Fruit fly (Drosophila melanogaster) Kc167 (cell line): ENCODE results near the gene by.

Source experiments
- Myc ChIP-seq: fragments of >200 bp; optimal IDR thresholded peaks from 2 replicates; lab custom pipeline; 2017; ENCODE audit warnings: missing external identifiers
- Sin3A ChIP-seq: fragments of >200 bp; optimal IDR thresholded peaks from 2 replicates; lab custom pipeline; 2018; ENCODE audit warnings: missing external identifiers
- h ChIP-seq: fragments of >200 bp; optimal IDR thresholded peaks from 3 replicates; lab custom pipeline; 2018; ENCODE audit warnings: missing external identifiers
- insv ChIP-seq: fragments of >200 bp; optimal IDR thresholded peaks from 3 replicates; lab custom pipeline; 2018; ENCODE audit warnings: missing external identifiers
- psq ChIP-seq: fragments of >200 bp; optimal IDR thresholded peaks from 2 replicates; lab custom pipeline; 2017; ENCODE audit warnings: missing external identifiers
- ttk ChIP-seq: sonication (Bioruptor generic); optimal IDR thresholded peaks from 2 replicates; lab custom pipeline; 2017; ENCODE audit warnings: missing external identifiers

Gene by

DNA sequence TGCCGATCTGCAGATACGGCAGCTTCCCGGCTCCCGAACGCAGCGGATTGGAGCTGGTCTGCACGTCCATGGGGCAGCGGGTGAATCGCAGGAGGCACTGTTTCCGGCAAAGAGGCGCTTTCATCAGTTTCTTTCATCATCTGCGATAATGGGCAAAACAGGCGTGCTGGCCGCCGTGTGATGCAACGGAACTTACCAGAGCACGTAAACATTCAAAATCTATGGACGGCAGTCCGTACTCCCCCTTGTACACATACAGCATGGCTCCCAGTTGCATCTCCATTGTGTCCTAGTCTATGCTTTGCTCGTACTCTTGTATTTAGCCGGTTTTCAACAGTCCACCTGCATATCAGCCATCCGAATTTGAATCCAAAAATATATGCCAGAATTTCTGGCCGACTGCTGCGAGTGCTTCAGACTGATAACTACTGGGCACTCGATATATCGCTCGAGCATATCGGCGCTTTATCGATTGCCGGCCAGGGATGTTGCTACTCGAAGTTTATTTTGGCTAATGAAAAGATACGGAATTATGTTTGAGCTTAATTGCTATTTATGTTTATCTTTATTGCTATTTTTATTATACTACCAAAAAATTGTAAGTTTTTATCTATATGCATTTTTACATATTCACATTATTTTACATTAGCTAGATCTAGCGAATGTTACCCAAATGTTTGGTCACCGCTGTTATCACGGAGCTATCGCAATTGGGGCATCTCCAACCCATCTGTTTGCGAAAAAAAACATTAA lies 30.6 kb upstream of the by start, which contains the start of the genes CG9393 and Vps45:
Gene CG9393, minus strand, starts transcription at position 434 of the 753 bp plus-strand sequence.
Gene Vps45, plus strand, starts transcription at position 685 of the 753 bp plus-strand sequence.
- TF ChIP-seq ttk: no peak
- TF ChIP-seq Sin3A: peak; percentile 6

DNA sequence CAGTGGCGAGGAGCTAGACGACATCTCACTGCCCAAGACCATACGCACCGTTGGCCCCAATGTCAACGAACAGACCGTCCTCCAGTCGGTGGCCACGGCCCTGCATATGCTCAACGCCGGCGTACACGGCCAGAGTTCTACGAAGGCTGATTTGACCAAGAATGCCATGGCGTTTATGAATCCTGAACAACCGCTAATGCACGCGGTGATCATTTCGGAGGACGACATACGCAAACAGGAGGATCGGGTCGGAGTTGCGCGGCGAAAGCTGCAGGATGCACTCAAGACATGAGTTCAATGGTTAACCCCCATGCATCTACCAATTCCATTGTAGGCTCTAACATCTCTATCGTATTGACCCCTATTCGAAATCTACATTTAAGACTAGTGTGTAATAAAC lies 28.3 kb upstream of the by start:
- TF ChIP-seq Myc (lab: Kevin White, UChicago) (no peak), insv (lab: Kevin White, UChicago) (no peak), psq (lab: Kevin White, UChicago) (no peak), ttk (no peak), h (lab: Kevin White, UChicago) (no peak), Sin3A (no peak)

DNA sequence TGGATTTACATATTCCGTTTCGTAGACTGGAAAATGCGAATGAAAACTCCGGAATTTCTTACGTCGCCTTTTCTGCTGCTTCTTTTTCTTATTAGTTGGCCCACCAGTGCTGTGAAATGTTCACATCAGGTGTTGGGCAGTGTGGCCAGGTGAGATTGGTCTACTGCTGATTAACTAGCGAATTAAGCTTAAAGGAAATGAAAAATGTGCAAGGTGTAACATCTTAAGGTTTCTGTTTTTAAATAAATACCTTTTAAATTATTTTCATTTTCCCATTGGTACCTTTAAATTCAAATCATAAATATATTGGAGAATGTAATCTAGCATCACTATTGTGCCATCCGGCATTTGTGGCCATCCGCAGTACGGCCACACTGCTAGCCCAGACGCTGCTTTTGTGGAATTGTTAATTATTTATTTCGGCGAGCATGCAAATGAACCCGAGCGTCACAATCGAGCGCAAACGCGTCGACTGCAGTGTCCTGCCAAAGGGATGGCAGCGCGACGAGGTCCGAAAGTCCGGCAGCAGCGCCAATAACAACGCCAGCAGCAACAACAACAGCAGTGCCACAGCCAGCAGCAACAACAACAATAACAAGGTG lies 26.7 kb upstream of the by start, which contains the start of the genes AP-1mu and MBD-like:
Gene AP-1mu, minus strand, starts transcription at position 113 of the 602 bp plus-strand sequence.
Gene MBD-like, plus strand, starts transcription at position 348 of the 602 bp plus-strand sequence.
- TF ChIP-seq h (lab: Kevin White, UChicago) (no peak), psq (lab: Kevin White, UChicago) (no peak), Myc (lab: Kevin White, UChicago) (no peak), insv (lab: Kevin White, UChicago) (no peak), Sin3A (no peak), ttk (no peak)

DNA sequence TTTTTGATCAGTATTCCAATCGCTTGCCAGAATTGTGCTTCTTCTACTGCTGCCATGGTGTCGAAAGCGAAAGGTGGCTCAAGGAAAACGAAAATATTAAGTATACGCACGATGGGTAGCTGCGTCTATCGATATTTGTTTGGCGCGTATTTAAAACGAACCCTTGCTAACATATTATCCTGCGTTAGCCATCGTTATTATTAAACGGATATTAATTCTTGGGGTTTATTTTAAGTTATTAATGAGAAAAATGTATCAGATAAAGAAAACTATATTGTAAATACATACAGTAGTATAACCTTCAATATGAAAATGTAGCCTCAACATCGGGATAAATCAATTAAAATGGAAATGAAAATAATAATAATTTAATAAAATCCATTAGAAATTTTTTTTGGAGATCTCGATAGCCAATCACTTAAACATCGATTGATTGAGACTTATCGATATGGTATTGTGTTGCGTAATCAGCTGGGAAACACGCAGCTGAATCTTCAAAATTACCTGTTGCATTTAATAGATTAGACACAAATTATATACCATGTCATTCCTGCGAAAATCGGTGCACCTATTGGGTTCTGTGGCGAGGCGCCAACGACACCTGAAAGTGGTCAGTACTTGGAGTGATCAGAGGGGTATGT lies 22.6 kb upstream of the by start, which contains the start of the genes CG9386 and BckdhA:
Gene CG9386, minus strand, starts transcription at position 75 of the 641 bp plus-strand sequence.
Gene BckdhA, plus strand, starts transcription at position 452 of the 641 bp plus-strand sequence.
- TF ChIP-seq insv (lab: Kevin White, UChicago) (no peak), psq (lab: Kevin White, UChicago) (no peak), Myc (lab: Kevin White, UChicago) (no peak), Sin3A (no peak), ttk (no peak), h (lab: Kevin White, UChicago) (no peak)

DNA sequence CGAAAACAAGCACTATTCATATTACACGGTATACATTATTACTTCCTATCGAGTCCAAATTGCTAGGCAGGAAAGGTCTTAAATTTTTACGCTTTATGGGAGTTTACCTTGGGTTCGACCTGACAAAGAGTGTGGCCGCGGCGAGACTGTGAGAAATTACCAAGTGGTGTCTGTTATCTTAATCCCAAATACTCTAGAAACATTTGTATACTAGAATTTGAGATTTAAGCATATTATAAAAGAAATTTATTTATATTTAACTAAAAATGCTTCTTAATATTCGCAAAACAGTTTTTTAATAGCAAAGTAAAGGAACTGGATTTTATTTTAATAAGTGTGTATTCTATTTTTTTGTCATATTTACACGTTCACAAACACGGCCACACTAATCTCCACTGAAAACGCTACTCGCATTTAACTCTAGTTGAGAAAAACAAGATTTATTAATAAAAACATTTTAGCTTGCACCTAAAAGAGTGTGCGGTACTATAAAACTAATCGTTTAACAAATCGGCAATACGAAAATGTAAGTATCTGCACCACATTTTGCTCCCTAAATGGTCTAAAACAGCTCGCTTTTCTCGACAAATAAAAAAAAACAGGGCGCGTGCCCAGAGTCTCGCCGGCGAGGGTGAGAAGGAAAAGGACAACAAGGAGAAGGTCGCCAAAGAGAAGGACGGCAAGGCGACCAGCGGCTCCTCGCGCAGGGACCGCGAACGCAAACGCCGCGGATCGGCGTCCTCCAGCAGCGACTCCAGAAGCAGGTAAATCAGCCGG lies 19.0 kb upstream of the by start, which contains the start of the genes mura and RnpS1:
Gene mura, minus strand, starts transcription at position 148 of the 777 bp plus-strand sequence.
Gene RnpS1, plus strand, starts transcription at position 376 of the 777 bp plus-strand sequence.
- no peak for TF ChIP-seq Myc (lab: Kevin White, UChicago)
- no peak for TF ChIP-seq psq (lab: Kevin White, UChicago)
- no peak for TF ChIP-seq Sin3A
- TF ChIP-seq insv (lab: Kevin White, UChicago): no peak
- TF ChIP-seq h (lab: Kevin White, UChicago): no peak
- no peak for TF ChIP-seq ttk

DNA sequence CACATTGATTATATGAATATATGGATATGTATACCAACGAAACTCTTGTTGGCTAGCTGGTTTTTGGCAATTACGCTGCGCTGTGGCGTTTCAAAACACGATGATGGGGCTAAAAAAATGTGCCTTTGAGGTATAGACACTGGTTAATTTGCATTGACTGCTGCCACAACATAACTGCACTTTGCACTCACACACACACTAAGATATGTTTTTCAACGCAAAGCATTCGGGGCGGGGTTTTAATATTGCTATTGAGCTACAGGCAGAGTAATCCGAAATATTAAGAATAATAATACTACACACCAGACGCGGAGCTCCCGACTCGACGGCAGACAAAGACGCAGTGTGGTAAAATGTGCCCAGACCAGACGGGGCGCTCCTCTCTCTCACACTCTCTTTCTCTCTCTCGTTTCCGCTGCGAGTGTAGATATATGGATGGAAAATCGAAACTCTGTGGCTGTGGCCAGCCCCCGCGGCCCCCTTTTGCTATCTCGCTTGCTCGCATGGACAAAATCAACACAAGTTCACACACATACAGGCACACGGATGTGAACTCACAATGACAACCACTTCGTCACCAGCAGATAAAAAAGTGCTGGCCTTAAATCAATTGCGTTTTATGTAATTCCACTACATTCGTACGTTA lies 18.3 kb upstream of the by start:
- TF ChIP-seq insv (lab: Kevin White, UChicago) (peak; percentile 82), Myc (lab: Kevin White, UChicago) (no peak)

DNA sequence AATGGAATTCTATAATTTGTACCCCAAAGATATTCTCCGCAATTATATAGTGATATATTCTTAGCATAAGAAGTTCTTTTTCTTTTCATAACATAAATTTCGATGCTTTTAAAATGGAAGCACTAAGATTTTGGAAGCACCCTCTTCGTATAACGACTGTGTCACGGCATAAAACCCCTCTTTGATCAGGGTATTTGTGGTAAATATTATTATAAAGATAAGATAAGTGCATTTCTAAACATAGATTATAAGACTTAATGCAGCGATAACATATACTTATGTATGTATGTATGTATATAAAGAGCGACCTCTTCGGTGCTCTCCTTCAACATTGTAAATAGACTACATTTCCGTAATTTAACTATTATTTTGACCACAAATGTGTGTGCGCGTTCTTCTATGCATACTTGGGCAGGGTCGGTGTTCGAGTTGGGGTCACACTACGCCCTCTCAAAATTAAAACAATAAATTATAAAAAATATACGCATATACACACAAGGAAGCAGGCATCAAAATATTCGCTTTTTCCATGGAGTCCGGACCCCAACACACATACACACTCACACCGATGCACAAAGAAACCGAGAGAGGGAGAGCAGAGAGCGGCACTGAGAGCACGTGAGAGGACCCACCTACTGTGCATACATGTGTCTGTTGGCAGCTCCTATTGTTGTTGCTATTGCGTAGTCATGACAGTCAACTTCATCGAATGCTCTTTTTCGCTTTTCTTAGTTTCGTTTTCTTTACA lies 17.6 kb upstream of the by start:
- TF ChIP-seq h (lab: Kevin White, UChicago): no peak
- no peak for TF ChIP-seq Sin3A
- no peak for TF ChIP-seq ttk
- no peak for TF ChIP-seq psq (lab: Kevin White, UChicago)
- TF ChIP-seq insv (lab: Kevin White, UChicago): no peak
- no peak for TF ChIP-seq Myc (lab: Kevin White, UChicago)

DNA sequence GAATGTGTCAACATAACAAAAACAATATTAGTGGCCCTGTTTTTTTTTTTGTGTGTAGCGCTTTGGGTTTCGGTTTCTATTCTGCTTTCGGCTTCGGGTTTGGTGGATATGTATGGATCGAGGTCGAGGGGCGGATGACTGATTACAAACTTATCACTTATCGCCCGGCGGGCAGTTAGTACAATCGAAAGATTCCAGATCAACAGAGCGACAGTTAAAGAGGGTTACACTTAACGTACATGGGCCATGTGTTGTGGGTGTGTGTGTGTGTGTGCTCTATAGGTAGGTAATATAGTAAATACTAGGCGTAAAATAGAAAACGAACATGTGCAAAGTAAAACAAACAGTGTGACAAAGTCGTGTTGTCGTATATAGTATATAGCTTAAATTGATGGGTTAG lies 16.0 kb upstream of the by start:
- no peak for TF ChIP-seq h (lab: Kevin White, UChicago)

DNA sequence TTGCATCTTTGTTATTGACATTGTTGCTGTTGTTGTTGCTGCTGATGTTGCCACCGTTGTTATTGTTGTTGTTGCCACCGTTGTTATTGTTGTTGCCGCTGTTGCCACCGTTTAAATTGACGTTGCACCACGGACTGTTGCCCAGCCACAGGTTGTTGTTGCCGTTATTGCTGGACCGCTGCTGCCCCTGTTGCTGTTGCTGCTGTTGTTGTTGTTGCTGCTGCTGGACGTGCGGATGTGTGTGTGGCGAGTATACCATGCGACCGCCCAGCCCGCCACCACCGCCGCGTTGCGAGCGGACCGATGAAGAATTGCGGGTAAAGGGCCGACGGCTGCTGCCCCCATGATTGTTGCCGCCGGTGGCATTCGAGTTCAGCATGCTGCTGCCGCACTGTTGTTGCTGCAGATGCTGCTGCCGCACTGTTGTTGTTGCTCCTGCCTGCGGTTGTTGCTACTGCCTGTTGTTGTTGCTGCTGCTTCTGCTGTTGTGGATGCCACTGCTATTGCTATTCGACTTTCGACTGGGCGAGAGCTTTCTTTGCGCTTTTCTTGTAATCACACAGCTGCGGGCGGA lies 14.1 kb upstream of the by start:
- TF ChIP-seq ttk (no peak), insv (lab: Kevin White, UChicago) (no peak), Sin3A (no peak), h (lab: Kevin White, UChicago) (no peak), Myc (lab: Kevin White, UChicago) (no peak), psq (lab: Kevin White, UChicago) (no peak)

DNA sequence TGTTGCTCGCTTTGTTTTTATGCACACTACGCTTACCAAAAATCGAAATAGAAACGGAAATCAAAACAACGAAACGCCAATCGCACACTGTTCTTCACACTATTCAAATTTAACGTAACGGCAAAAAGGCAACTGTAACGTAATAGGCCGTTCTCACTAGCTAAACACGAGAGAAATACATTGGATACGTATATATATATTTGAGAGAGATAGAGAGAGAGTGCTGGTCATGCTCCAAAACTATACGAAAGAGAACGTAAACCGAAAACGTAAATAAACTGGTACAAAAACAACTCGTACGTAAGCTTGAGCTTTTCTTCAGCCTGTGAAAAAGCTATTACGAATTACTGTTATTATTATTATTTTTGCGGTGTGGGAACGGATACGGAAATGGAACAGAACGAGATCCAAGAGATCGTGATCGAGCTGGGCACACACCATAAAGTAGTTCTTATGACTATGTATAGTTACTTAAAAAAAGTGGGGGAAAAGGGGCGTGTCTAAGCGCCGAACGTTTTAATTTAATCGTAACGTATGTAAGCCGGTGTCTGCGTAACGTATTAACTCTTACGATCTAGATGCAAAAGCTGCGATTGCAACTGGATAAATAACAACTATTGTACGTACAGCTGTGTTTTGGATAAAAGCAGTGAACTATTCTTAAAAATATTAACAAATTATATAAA lies 10.8 kb upstream of the by start:
- TF ChIP-seq Sin3A: no peak
- TF ChIP-seq ttk: no peak
- TF ChIP-seq insv (lab: Kevin White, UChicago): no peak
- no peak for TF ChIP-seq h (lab: Kevin White, UChicago)
- TF ChIP-seq Myc (lab: Kevin White, UChicago): no peak
- no peak for TF ChIP-seq psq (lab: Kevin White, UChicago)
